Fruit fly (Drosophila melanogaster) whole organism, embryonic: ENCODE data around the gene Klp61F.

ENCODE experiments used
- ATbp ChIP-seq: fragments of 200-800 bp; sonication (Bioruptor generic); optimal IDR thresholded peaks from 2 replicates; lab custom pipeline; 2017; ENCODE audit warnings: missing biosample characterization, mild to moderate bottlenecking, missing genetic modification characterization, missing genetic modification reagents
- Asciz ChIP-seq: fragments of 200-800 bp; sonication (Bioruptor generic); optimal IDR thresholded peaks from 2 replicates; lab custom pipeline; 2017; ENCODE audit warnings: missing biosample characterization, mild to moderate bottlenecking, missing genetic modification characterization, missing genetic modification reagents
- Atf6 ChIP-seq: fragments of 200-800 bp; sonication (Bioruptor generic); IDR thresholded peaks from 2 replicates; pipeline ENCODE4 v1.3.6; 2022; ENCODE audit warnings: missing biosample characterization, missing genetic modification characterization
- BEAF-32 ChIP-seq: fragments of 200-800 bp; sonication (Bioruptor generic); optimal IDR thresholded peaks from 3 replicates; lab custom pipeline; 2017; ENCODE audit warnings: missing biosample characterization, missing genetic modification characterization, mild to moderate bottlenecking, moderate library complexity, missing genetic modification reagents
- Bgb ChIP-seq: fragments of 200-800 bp; sonication (Bioruptor generic); IDR thresholded peaks from 2 replicates; pipeline ENCODE4 v1.3.6; 2022; ENCODE audit warnings: missing biosample characterization, missing genetic modification characterization; ENCODE audit not compliant: partially characterized antibody
- CG10267 ChIP-seq: fragments of 200-800 bp; sonication (Bioruptor generic); optimal IDR thresholded peaks from 2 replicates; lab custom pipeline; 2018; ENCODE audit warnings: missing biosample characterization, mild to moderate bottlenecking, missing genetic modification characterization, moderate library complexity
- CG10366 ChIP-seq: fragments of 200-800 bp; sonication (Bioruptor generic); IDR thresholded peaks from 2 replicates; pipeline ENCODE4 v1.3.6; 2022; ENCODE audit warnings: missing biosample characterization, missing genetic modification characterization
- CG10565 ChIP-seq: fragments of 200-800 bp; sonication (Bioruptor generic); optimal IDR thresholded peaks from 3 replicates; lab custom pipeline; 2016; ENCODE audit warnings: missing biosample characterization, mild to moderate bottlenecking, missing genetic modification characterization
- CG10979 ChIP-seq: fragments of 200-800 bp; sonication (Bioruptor generic); optimal IDR thresholded peaks from 2 replicates; lab custom pipeline; 2018; ENCODE audit warnings: missing biosample characterization, mild to moderate bottlenecking, missing genetic modification characterization, moderate library complexity
- CG11247 ChIP-seq: fragments of 200-800 bp; sonication (Bioruptor generic); IDR thresholded peaks from 2 replicates; pipeline ENCODE4 v1.3.6; 2022; ENCODE audit warnings: missing biosample characterization, missing genetic modification characterization
- CG13287 ChIP-seq: fragments of 200-800 bp; sonication (Bioruptor generic); IDR thresholded peaks from 2 replicates; pipeline ENCODE4 v1.3.6; 2022; ENCODE audit warnings: missing biosample characterization, missing genetic modification characterization; ENCODE audit not compliant: partially characterized antibody
- CG1603 ChIP-seq: fragments of 200-800 bp; sonication (Bioruptor generic); optimal IDR thresholded peaks from 2 replicates; lab custom pipeline; 2019; ENCODE audit warnings: missing biosample characterization, mild to moderate bottlenecking, missing genetic modification characterization, moderate library complexity
- CG1792 ChIP-seq: fragments of 200-800 bp; sonication (Bioruptor generic); optimal IDR thresholded peaks from 2 replicates; lab custom pipeline; 2016; ENCODE audit warnings: missing biosample characterization, missing genetic modification characterization
- CG31224 ChIP-seq: fragments of 200-800 bp; sonication (Bioruptor generic); IDR thresholded peaks from 2 replicates; pipeline ENCODE4 v1.3.6; 2022; ENCODE audit warnings: missing biosample characterization, missing genetic modification characterization
- CG32767 ChIP-seq: fragments of 200-800 bp; sonication (Bioruptor generic); IDR thresholded peaks from 2 replicates; pipeline ENCODE4 v1.3.6; 2022; ENCODE audit warnings: missing biosample characterization, missing genetic modification characterization
- CG3847 ChIP-seq: fragments of 200-800 bp; sonication (Bioruptor generic); IDR thresholded peaks from 2 replicates; pipeline ENCODE4 v1.3.6; 2022; ENCODE audit warnings: missing biosample characterization, missing genetic modification characterization
- CG6854 ChIP-seq: fragments of 200-800 bp; sonication (Bioruptor generic); optimal IDR thresholded peaks from 3 replicates; lab custom pipeline; 2017; ENCODE audit warnings: missing biosample characterization, mild to moderate bottlenecking, missing genetic modification characterization
- CG8388 ChIP-seq: fragments of 200-800 bp; sonication (Bioruptor generic); optimal IDR thresholded peaks from 2 replicates; lab custom pipeline; 2019; ENCODE audit warnings: missing biosample characterization, mild to moderate bottlenecking, missing genetic modification characterization, moderate library complexity
- CG9215 ChIP-seq: fragments of 200-800 bp; sonication (Bioruptor generic); IDR thresholded peaks from 2 replicates; pipeline ENCODE4 v1.3.6; 2022; ENCODE audit warnings: missing biosample characterization, missing genetic modification characterization
- CG9797 ChIP-seq: fragments of 200-800 bp; sonication (Bioruptor generic); optimal IDR thresholded peaks from 3 replicates; lab custom pipeline; 2018; ENCODE audit warnings: missing biosample characterization, mild to moderate bottlenecking, missing genetic modification characterization
- CTCF ChIP-seq: fragments of 200-800 bp; sonication (Bioruptor generic); optimal IDR thresholded peaks from 2 replicates; lab custom pipeline; 2017; ENCODE audit warnings: missing biosample characterization, mild to moderate bottlenecking, missing genetic modification characterization, moderate library complexity
- Chrac-16 ChIP-seq: fragments of 200-800 bp; sonication (Bioruptor generic); optimal IDR thresholded peaks from 3 replicates; lab custom pipeline; 2016; ENCODE audit warnings: missing biosample characterization, missing genetic modification characterization
- CkIIα-i1 ChIP-seq: fragments of 200-800 bp; sonication (Bioruptor generic); IDR thresholded peaks from 2 replicates; pipeline ENCODE4 v1.3.6; 2022; ENCODE audit warnings: missing biosample characterization, missing genetic modification characterization
- HHEX ChIP-seq: fragments of 200-800 bp; sonication (Bioruptor generic); optimal IDR thresholded peaks from 3 replicates; lab custom pipeline; 2017; ENCODE audit warnings: missing biosample characterization, mild to moderate bottlenecking, missing genetic modification characterization, missing genetic modification reagents
- MBD-R2 ChIP-seq: fragments of 200-800 bp; sonication (Bioruptor generic); IDR thresholded peaks from 2 replicates; pipeline ENCODE4 v1.3.6; 2022; ENCODE audit warnings: missing biosample characterization, missing genetic modification characterization
- MESR4 ChIP-seq: fragments of 200-800 bp; sonication (Bioruptor generic); optimal IDR thresholded peaks from 2 replicates; lab custom pipeline; 2018; ENCODE audit warnings: missing biosample characterization, mild to moderate bottlenecking, missing genetic modification characterization, moderate library complexity
- Meics ChIP-seq: fragments of 200-800 bp; sonication (Bioruptor generic); optimal IDR thresholded peaks from 2 replicates; lab custom pipeline; 2017; ENCODE audit warnings: missing biosample characterization, mild to moderate bottlenecking, missing genetic modification characterization
- Nf-YB ChIP-seq: fragments of 200-800 bp; sonication (Bioruptor generic); optimal IDR thresholded peaks from 3 replicates; lab custom pipeline; 2019; ENCODE audit warnings: missing biosample characterization, mild to moderate bottlenecking, missing genetic modification characterization, moderate library complexity
- Optix ChIP-seq: fragments of 200-800 bp; sonication (Bioruptor generic); IDR thresholded peaks from 3 replicates; pipeline ENCODE4 v1.3.6; 2022; ENCODE audit warnings: missing biosample characterization, missing genetic modification characterization
- YL-1 ChIP-seq: fragments of 200-800 bp; sonication (Bioruptor generic); optimal IDR thresholded peaks from 3 replicates; lab custom pipeline; 2017; ENCODE audit warnings: missing biosample characterization, mild to moderate bottlenecking, missing genetic modification characterization
- bowl ChIP-seq: fragments of 200-800 bp; sonication (Bioruptor generic); IDR thresholded peaks from 2 replicates; pipeline ENCODE4 v1.3.6; 2022; ENCODE audit warnings: missing biosample characterization, missing genetic modification characterization
- cg ChIP-seq: fragments of 200-800 bp; sonication (Bioruptor generic); optimal IDR thresholded peaks from 3 replicates; lab custom pipeline; 2019; ENCODE audit warnings: missing biosample characterization, mild to moderate bottlenecking, missing genetic modification characterization, moderate library complexity
- crp ChIP-seq, 2 experiments: fragments of 200-800 bp; sonication (Bioruptor generic); optimal IDR thresholded peaks; 2 replicates in 1 of 2; 3 replicates in 1 of 2; lab custom pipeline; 2017; ENCODE audit warnings: missing biosample characterization in 2 of 2, missing genetic modification characterization in 2 of 2, mild to moderate bottlenecking in 1 of 2, moderate library complexity in 1 of 2
- da ChIP-seq: fragments of 200-800 bp; sonication (Bioruptor generic); optimal IDR thresholded peaks from 2 replicates; lab custom pipeline; 2016; ENCODE audit warnings: missing biosample characterization, missing genetic modification characterization
- lilli ChIP-seq: fragments of 200-800 bp; sonication (Bioruptor generic); optimal IDR thresholded peaks from 3 replicates; lab custom pipeline; 2016; ENCODE audit warnings: missing biosample characterization, missing genetic modification characterization
- lmd ChIP-seq: fragments of 200-800 bp; sonication (Bioruptor generic); IDR thresholded peaks from 2 replicates; pipeline ENCODE4 v1.3.6; 2022; ENCODE audit warnings: missing biosample characterization, missing genetic modification characterization
- lola ChIP-seq, 3 experiments: fragments of >200 bp in 2 of 3; fragments of 200-800 bp in 1 of 3; sonication (Bioruptor generic) in 1 of 3; optimal IDR thresholded peaks; 2 replicates each; lab custom pipeline; 2017 to 2019; ENCODE audit warnings: missing biosample characterization in 3 of 3, missing genetic modification characterization in 3 of 3, mild to moderate bottlenecking in 1 of 3, moderate library complexity in 1 of 3
- nerfin-2 ChIP-seq: fragments of 200-800 bp; sonication (Bioruptor generic); IDR thresholded peaks from 2 replicates; pipeline ENCODE4 v1.3.6; 2022; ENCODE audit warnings: missing biosample characterization, missing genetic modification characterization; ENCODE audit not compliant: partially characterized antibody
- odd ChIP-seq: fragments of 200-800 bp; sonication (Bioruptor generic); optimal IDR thresholded peaks from 2 replicates; lab custom pipeline; 2017; ENCODE audit warnings: missing biosample characterization, mild to moderate bottlenecking, missing genetic modification characterization
- rib ChIP-seq: fragments of 200-800 bp; sonication (Bioruptor generic); IDR thresholded peaks from 2 replicates; pipeline ENCODE4 v1.3.6; 2022; ENCODE audit warnings: missing biosample characterization, missing genetic modification characterization
- row ChIP-seq: fragments of 200-800 bp; sonication (Bioruptor generic); IDR thresholded peaks from 3 replicates; pipeline ENCODE4 v1.3.6; 2022; ENCODE audit warnings: missing biosample characterization, missing genetic modification characterization
- sisA ChIP-seq: fragments of 200-800 bp; sonication (Bioruptor generic); IDR thresholded peaks from 2 replicates; pipeline ENCODE4 v1.3.6; 2022; ENCODE audit warnings: missing biosample characterization, missing genetic modification characterization
- sob ChIP-seq: fragments of 200-800 bp; sonication (Bioruptor generic); IDR thresholded peaks from 2 replicates; pipeline ENCODE4 v1.3.6; 2022; ENCODE audit warnings: missing biosample characterization, missing genetic modification characterization
- stc ChIP-seq: fragments of 200-800 bp; sonication (Bioruptor generic); IDR thresholded peaks from 2 replicates; pipeline ENCODE4 v1.3.6; 2022; ENCODE audit warnings: missing biosample characterization, missing genetic modification characterization
- tna ChIP-seq: fragments of 200-800 bp; sonication (Bioruptor generic); IDR thresholded peaks from 2 replicates; pipeline ENCODE4 v1.3.6; 2022; ENCODE audit warnings: missing biosample characterization, missing genetic modification characterization; ENCODE audit not compliant: partially characterized antibody
- trem ChIP-seq: fragments of 200-800 bp; optimal IDR thresholded peaks from 3 replicates; lab custom pipeline; 2019; ENCODE audit warnings: missing biosample characterization, mild to moderate bottlenecking, missing genetic modification characterization, moderate library complexity
- unc-4 ChIP-seq: fragments of 200-800 bp; sonication (Bioruptor generic); IDR thresholded peaks from 2 replicates; pipeline ENCODE4 v1.3.6; 2022; ENCODE audit warnings: missing biosample characterization, missing genetic modification characterization; ENCODE audit not compliant: partially characterized antibody
- vvl ChIP-seq: fragments of 200-800 bp; sonication (Bioruptor generic); IDR thresholded peaks from 2 replicates; pipeline ENCODE4 v1.3.6; 2022; ENCODE audit warnings: missing biosample characterization, missing genetic modification characterization
- wek ChIP-seq: fragments of 200-800 bp; sonication (Bioruptor generic); optimal IDR thresholded peaks from 3 replicates; lab custom pipeline; 2018; ENCODE audit warnings: missing biosample characterization, mild to moderate bottlenecking, missing genetic modification characterization, moderate library complexity
- zfh1 ChIP-seq: fragments of 200-800 bp; sonication (Bioruptor generic); IDR thresholded peaks from 3 replicates; pipeline ENCODE4 v1.3.6; 2022; ENCODE audit warnings: missing biosample characterization, missing genetic modification characterization

Gene Klp61F

DNA sequence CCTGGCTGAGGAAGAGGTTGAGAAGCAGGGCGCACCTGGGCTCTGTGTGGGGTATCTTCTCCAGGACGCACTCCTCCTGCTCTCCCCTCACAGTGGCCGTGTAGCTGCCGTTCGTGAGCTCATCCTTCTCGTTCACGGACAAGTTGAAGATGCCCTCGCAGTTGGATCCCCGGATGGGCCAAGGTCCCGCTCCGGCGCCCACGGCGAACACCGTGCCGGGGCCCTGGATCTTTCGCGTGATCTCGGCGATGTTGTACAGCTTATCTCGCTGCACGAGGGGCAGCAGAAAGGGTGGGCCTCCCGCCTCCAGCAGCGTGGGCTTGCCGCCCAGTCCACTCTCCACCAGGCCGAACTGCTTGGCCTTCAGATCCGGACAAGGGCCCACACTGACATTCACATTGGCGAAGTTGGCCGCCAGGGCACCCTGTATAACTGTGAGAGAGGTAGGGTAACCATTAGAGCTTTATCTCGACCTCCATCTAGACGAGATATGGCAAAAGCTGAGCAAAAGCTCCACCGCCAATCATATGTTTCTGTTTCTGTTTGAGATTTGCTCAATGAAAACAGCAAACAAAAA lies 41.8 kb downstream of the Klp61F start (continued):
- no peak for TF ChIP-seq CG9215 (GFP tag; lab: Robert Waterston, UW)
- TF ChIP-seq YL-1 (GFP tag; lab: Kevin White, UChicago), result no peak
- no peak for TF ChIP-seq CG9797
- TF ChIP-seq Bgb (GFP tag; lab: Robert Waterston, UW), result no peak
- TF ChIP-seq Optix (GFP tag; lab: Robert Waterston, UW), result no peak
- TF ChIP-seq crp (GFP tag; optimal IDR thresholded peaks at IDR 0.05; lab: Kevin White, UChicago), result peak in 1 of 2 experiments; percentile 36
- no peak for TF ChIP-seq nerfin-2 (GFP tag; lab: Robert Waterston, UW)
- peak; percentile 12 for TF ChIP-seq Meics (GFP tag; lab: Kevin White, UChicago)
- no peak for TF ChIP-seq Nf-YB
- no peak for TF ChIP-seq Chrac-16 (GFP tag; lab: Kevin White, UChicago)
- TF ChIP-seq Asciz (GFP tag; lab: Kevin White, UChicago), result no peak
- TF ChIP-seq zfh1, result no peak
- peak; percentile 29; the same call in 1 of the 2 replicates for TF ChIP-seq CG3847
- TF ChIP-seq CG32767, result no peak
- no peak for TF ChIP-seq cg
- TF ChIP-seq CG31224 (GFP tag; lab: Robert Waterston, UW), result no peak
- TF ChIP-seq CTCF (GFP tag; lab: Kevin White, UChicago), result no peak
- TF ChIP-seq CG13287 (GFP tag; lab: Robert Waterston, UW), result peak; percentile 19; the same call in 1 of the 2 replicates
- TF ChIP-seq da, result no peak
- no peak for TF ChIP-seq BEAF-32 (GFP tag; lab: Kevin White, UChicago)
- no peak for TF ChIP-seq lmd (GFP tag; lab: Robert Waterston, UW)
- no peak for TF ChIP-seq CG10267 (tag; lab: Kevin White, UChicago)
- no peak for TF ChIP-seq lilli (GFP tag; lab: Kevin White, UChicago)
- TF ChIP-seq rib (GFP tag; lab: Robert Waterston, UW), result no peak
- no peak for TF ChIP-seq MESR4 (GFP tag; lab: Kevin White, UChicago)
- peak; percentile 68 for TF ChIP-seq CG10366 (GFP tag; lab: Robert Waterston, UW)
- TF ChIP-seq bowl (GFP tag; lab: Robert Waterston, UW), result no peak
- TF ChIP-seq row (GFP tag; lab: Robert Waterston, UW), result peak; percentile 14; the same call in 1 of the 3 replicates
- 0 out of 2 replicates have a peak, but pooled peaks have one; percentile 24 for TF ChIP-seq sisA (GFP tag; lab: Robert Waterston, UW)
- TF ChIP-seq MBD-R2 (GFP tag; lab: Robert Waterston, UW), result no peak
- no peak for TF ChIP-seq CkIIα-i1
- no peak for TF ChIP-seq CG10979 (tag; lab: Kevin White, UChicago)
- no peak for TF ChIP-seq CG6854 (GFP tag; lab: Kevin White, UChicago)
- TF ChIP-seq unc-4 (GFP tag; lab: Robert Waterston, UW), result 0 out of 2 replicates have a peak, but pooled peaks have one; percentile 30
- no peak for TF ChIP-seq CG1792 (GFP tag; lab: Kevin White, UChicago)
- TF ChIP-seq tna, result no peak
- TF ChIP-seq odd (GFP tag; lab: Kevin White, UChicago), result no peak
- TF ChIP-seq lola (GFP tag; optimal IDR thresholded peaks at IDR 0.05; lab: Kevin White, UChicago), result no peak
- TF ChIP-seq vvl (GFP tag; lab: Robert Waterston, UW), result peak; percentile 25; the same call in 1 of the 2 replicates
- no peak for TF ChIP-seq wek (GFP tag; lab: Kevin White, UChicago)
- TF ChIP-seq CG11247 (GFP tag; lab: Robert Waterston, UW), result no peak
- TF ChIP-seq CG8388 (GFP tag; lab: Kevin White, UChicago), result no peak
- no peak for TF ChIP-seq trem (tag; lab: Kevin White, UChicago)
- no peak for TF ChIP-seq CG1603 (tag; lab: Kevin White, UChicago)
- no peak for TF ChIP-seq HHEX (GFP tag; lab: Kevin White, UChicago)
- no peak for TF ChIP-seq ATbp (GFP tag; lab: Kevin White, UChicago)
- peak; percentile 48; the same call in 1 of the 2 replicates for TF ChIP-seq Atf6 (GFP tag; lab: Robert Waterston, UW)
- TF ChIP-seq CG10565 (GFP tag; lab: Kevin White, UChicago), result no peak
- no peak for TF ChIP-seq stc (GFP tag; lab: Robert Waterston, UW)
- TF ChIP-seq sob, result peak; percentile 33; the same call in 1 of the 2 replicates
